Worm (Caenorhabditis elegans): ENCODE data around the gene C16C8.16.
"Not testable (repeated sequence)": the region's sequence is repeated elsewhere in the genome, so short reads cannot be mapped to it uniquely, and the experiment has no call there.

C16C8.16 gene

ce11 chrII:3460048-3460447 is 14.5 kb downstream of the C16C8.16 start, which contains the start of gene C16C8.7:
TSS of gene C16C8.7 (minus strand) at chrII:3460148.
- TF ChIP-seq dao-5 (tag; optimal IDR thresholded peaks at IDR 0.05) (no peak), him-1 (tag; optimal IDR thresholded peaks at IDR 0.05) (no peak), W03F9.2 (tag; optimal IDR thresholded peaks at IDR 0.05) (no peak)

ce11 chrII:3461586-3461985 is 16.0 kb downstream of the C16C8.16 start, which contains the start of gene C16C8.8:
TSS of gene C16C8.8 (minus strand) at chrII:3461686.
- no peak for TF ChIP-seq him-1 (tag; optimal IDR thresholded peaks at IDR 0.05)
- TF ChIP-seq W03F9.2 (tag; optimal IDR thresholded peaks at IDR 0.05), result no peak
- TF ChIP-seq dao-5 (tag; optimal IDR thresholded peaks at IDR 0.05), result no peak

ce11 chrII:3463097-3463496 is 17.5 kb downstream of the C16C8.16 start, which contains the start of gene C16C8.9:
TSS of gene C16C8.9 (minus strand) at chrII:3463197.
- TF ChIP-seq W03F9.2 (tag; optimal IDR thresholded peaks at IDR 0.05) (no peak), dao-5 (tag; optimal IDR thresholded peaks at IDR 0.05) (no peak), him-1 (tag; optimal IDR thresholded peaks at IDR 0.05) (no peak)

- TF ChIP-seq dao-5, W03F9.2, him-1 (tag; optimal IDR thresholded peaks at IDR 0.05): not testable (repeated sequence)
Measured at ce11 chrII:3464580-3464979, 19.0 kb downstream of the C16C8.16 start, which contains the start of gene C16C8.10. TSS of gene C16C8.10 (minus strand) at chrII:3464680.

ce11 chrII:3470549-3470948 is 25.0 kb downstream of the C16C8.16 start, which contains the start of gene Y49F6B.20:
TSS of gene Y49F6B.20 (minus strand) at chrII:3470649.
- no peak for TF ChIP-seq him-1 (tag; optimal IDR thresholded peaks at IDR 0.05)
- no peak for TF ChIP-seq dao-5 (tag; optimal IDR thresholded peaks at IDR 0.05)
- TF ChIP-seq W03F9.2 (tag; optimal IDR thresholded peaks at IDR 0.05), result no peak

ce11 chrII:3471603-3472002 is 26.0 kb downstream of the C16C8.16 start, which contains the start of gene Y49F6B.13:
TSS of gene Y49F6B.13 (minus strand) at chrII:3471703.
- no peak for TF ChIP-seq dao-5 (tag; optimal IDR thresholded peaks at IDR 0.05)
- TF ChIP-seq him-1 (tag; optimal IDR thresholded peaks at IDR 0.05), result no peak
- no peak for TF ChIP-seq W03F9.2 (tag; optimal IDR thresholded peaks at IDR 0.05)

- TF ChIP-seq him-1 (tag; optimal IDR thresholded peaks at IDR 0.05) (no peak), W03F9.2 (tag; optimal IDR thresholded peaks at IDR 0.05) (no peak), dao-5 (tag; optimal IDR thresholded peaks at IDR 0.05) (no peak)
Measured at ce11 chrII:3472316-3472715, 26.8 kb downstream of the C16C8.16 start, which contains the start of gene Y49F6B.12. TSS of gene Y49F6B.12 (minus strand) at chrII:3472416.

ce11 chrII:3472817-3473216 is 27.3 kb downstream of the C16C8.16 start, which contains the start of gene Y49F6B.6:
TSS of gene Y49F6B.6 (plus strand) at chrII:3473117.
- no peak for TF ChIP-seq him-1 (tag; optimal IDR thresholded peaks at IDR 0.05)
- no peak for TF ChIP-seq W03F9.2 (tag; optimal IDR thresholded peaks at IDR 0.05)
- TF ChIP-seq dao-5 (tag; optimal IDR thresholded peaks at IDR 0.05), result no peak

ce11 chrII:3473744-3474143 is 28.2 kb downstream of the C16C8.16 start, which contains the start of gene sdz-32:
TSS of gene sdz-32 (plus strand) at chrII:3474044.
- TF ChIP-seq dao-5 (tag; optimal IDR thresholded peaks at IDR 0.05) (no peak), him-1 (tag; optimal IDR thresholded peaks at IDR 0.05) (no peak), W03F9.2 (tag; optimal IDR thresholded peaks at IDR 0.05) (no peak)

- TF ChIP-seq W03F9.2 (tag; optimal IDR thresholded peaks at IDR 0.05), result no peak
- no peak for TF ChIP-seq dao-5 (tag; optimal IDR thresholded peaks at IDR 0.05)
- TF ChIP-seq him-1 (tag; optimal IDR thresholded peaks at IDR 0.05), result no peak
Measured at ce11 chrII:3476536-3476935, 31.0 kb downstream of the C16C8.16 start.

- TF ChIP-seq dao-5 (tag; optimal IDR thresholded peaks at IDR 0.05) (no peak), him-1 (tag; optimal IDR thresholded peaks at IDR 0.05) (no peak), W03F9.2 (tag; optimal IDR thresholded peaks at IDR 0.05) (no peak)
Measured at ce11 chrII:3477171-3477570, 31.6 kb downstream of the C16C8.16 start, which contains the start of gene fbxb-104. TSS of gene fbxb-104 (minus strand) at chrII:3477271.

ce11 chrII:3481584-3481983 is 36.0 kb downstream of the C16C8.16 start, which contains the start of gene Y49F6B.8:
TSS of gene Y49F6B.8 (minus strand) at chrII:3481684.
- TF ChIP-seq dao-5 (tag; optimal IDR thresholded peaks at IDR 0.05) (no peak), W03F9.2 (tag; optimal IDR thresholded peaks at IDR 0.05) (no peak), him-1 (tag; optimal IDR thresholded peaks at IDR 0.05) (no peak)

- TF ChIP-seq dao-5 (tag; optimal IDR thresholded peaks at IDR 0.05), result no peak
- no peak for TF ChIP-seq W03F9.2 (tag; optimal IDR thresholded peaks at IDR 0.05)
- TF ChIP-seq him-1 (tag; optimal IDR thresholded peaks at IDR 0.05), result no peak
Measured at ce11 chrII:3482231-3482630, 36.7 kb downstream of the C16C8.16 start, which contains the start of gene smu-2. TSS of gene smu-2 (plus strand) at chrII:3482408.

ce11 chrII:3490797-3491196 is 45.2 kb downstream of the C16C8.16 start, which contains the start of gene fbxb-112:
TSS of gene fbxb-112 (plus strand) at chrII:3491097.
- not testable (repeated sequence) for TF ChIP-seq dao-5, him-1, W03F9.2 (tag; optimal IDR thresholded peaks at IDR 0.05)

All from whole organism, L4/young adult.